Fruit fly (Drosophila melanogaster): Measurements from ENCODE around the gene CG31122.
A peak's percentile ranks its signal among the peaks of the same experiment; 100 is the strongest.

The CG31122 gene

dm6 chr3R:18404713-18405112, 8.0 kb downstream of the CG31122 start, which contains the start of gene CG7685 (continued):
- TF ChIP-seq CG8319 (GFP tag; optimal IDR thresholded peaks at IDR 0.05) (peak; percentile 47), CG10631 (GFP tag; optimal IDR thresholded peaks at IDR 0.05) (peak; percentile 68)

- TF ChIP-seq Sox14 (GFP tag; optimal IDR thresholded peaks at IDR 0.05) (peak; percentile 90), CG3919 (GFP tag; optimal IDR thresholded peaks at IDR 0.05) (peak; percentile 95), Eip75B (GFP tag; optimal IDR thresholded peaks at IDR 0.05) (peak; percentile 92), acj6 (GFP tag; optimal IDR thresholded peaks at IDR 0.05) (peak; percentile 96), CG9139 (GFP tag; optimal IDR thresholded peaks at IDR 0.05) (peak; percentile 89), CG31627 (GFP tag; optimal IDR thresholded peaks at IDR 0.05) (peak; percentile 89), net (GFP tag; optimal IDR thresholded peaks at IDR 0.05) (peak; percentile 93), CG6792 (GFP tag; optimal IDR thresholded peaks at IDR 0.05) (peak; percentile 94), Met (GFP tag; optimal IDR thresholded peaks at IDR 0.05) (peak; percentile 90), CG11902 (GFP tag; optimal IDR thresholded peaks at IDR 0.05) (peak; percentile 90), spab (GFP tag; optimal IDR thresholded peaks at IDR 0.05) (peak; percentile 87), CG6163 (GFP tag; IDR thresholded peaks at IDR 0.05) (peak; percentile 96), Sox102F (GFP tag; optimal IDR thresholded peaks at IDR 0.05) (peak; percentile 89), CG10631 (GFP tag; optimal IDR thresholded peaks at IDR 0.05) (peak; percentile 98), CG15336 (GFP tag; IDR thresholded peaks at IDR 0.05) (peak; percentile 98), CG6808 (GFP tag; optimal IDR thresholded peaks at IDR 0.05) (peak; percentile 72), Ets21C (GFP tag; optimal IDR thresholded peaks at IDR 0.05) (peak; percentile 82), CG11762 (GFP tag; optimal IDR thresholded peaks at IDR 0.05; ENCODE audit: insufficient read depth) (peak; percentile 95), Eip78C (GFP tag) (peak; percentile 98), Sox15 (GFP tag; optimal IDR thresholded peaks at IDR 0.05) (peak; percentile 90), achi (GFP tag; optimal IDR thresholded peaks at IDR 0.05) (peak; percentile 95), CG4318 (GFP tag; optimal IDR thresholded peaks at IDR 0.05) (peak; percentile 86), CG8319 (GFP tag; optimal IDR thresholded peaks at IDR 0.05) (peak; percentile 93), cyc (GFP tag; optimal IDR thresholded peaks at IDR 0.05) (peak; percentile 94), Hr4 (GFP tag; optimal IDR thresholded peaks at IDR 0.05) (peak; percentile 92), salr (GFP tag; optimal IDR thresholded peaks at IDR 0.05) (peak; percentile 43 to 96), CG10669 (GFP tag; optimal IDR thresholded peaks at IDR 0.05) (peak; percentile 93), CG34406 (GFP tag; optimal IDR thresholded peaks at IDR 0.05) (peak; percentile 97), Lpt (GFP tag; optimal IDR thresholded peaks at IDR 0.05) (peak; percentile 96), vri (GFP tag; optimal IDR thresholded peaks at IDR 0.05) (peak; percentile 86), dac (GFP tag; optimal IDR thresholded peaks at IDR 0.05) (peak; percentile 78), topi (GFP tag; optimal IDR thresholded peaks at IDR 0.05) (peak; percentile 89), Hr38 (GFP tag; optimal IDR thresholded peaks at IDR 0.05) (no peak), CG32006 (GFP tag; optimal IDR thresholded peaks at IDR 0.05) (peak; percentile 96), Ets96B (tag; optimal IDR thresholded peaks at IDR 0.05) (peak; percentile 98), Hr39 (GFP tag; optimal IDR thresholded peaks at IDR 0.05) (peak; percentile 82), OdsH (GFP tag; optimal IDR thresholded peaks at IDR 0.05) (peak; percentile 97), dsx (GFP tag; optimal IDR thresholded peaks at IDR 0.05; ENCODE audit: poor library complexity, severe bottlenecking) (peak; percentile 94), CG6854 (GFP tag; optimal IDR thresholded peaks at IDR 0.05) (peak; percentile 65), CG8119 (GFP tag; IDR thresholded peaks at IDR 0.05) (peak; percentile 98), esn (GFP tag; optimal IDR thresholded peaks at IDR 0.05) (peak; percentile 96), CG3032 (tag; optimal IDR thresholded peaks at IDR 0.05) (peak; percentile 98), Smox (GFP tag; optimal IDR thresholded peaks at IDR 0.05) (peak; percentile 93), fd59A (GFP tag; optimal IDR thresholded peaks at IDR 0.05) (peak; percentile 83), lz (GFP tag; optimal IDR thresholded peaks at IDR 0.05) (peak; percentile 89), eg (GFP tag; IDR thresholded peaks at IDR 0.05) (peak; percentile 98), Blimp-1 (GFP tag; optimal IDR thresholded peaks at IDR 0.05) (peak; percentile 83)
Measured at dm6 chr3R:18402549-18403429, 9.9 kb downstream of the CG31122 start, which contains the start of the genes Wdr37 and koko. Gene Wdr37 (minus strand): TSS chr3R:18402716. Gene koko (plus strand): TSS chr3R:18403026.

All from whole organism, prepupa.